Fruit fly (Drosophila melanogaster) Kc167 (cell line): ENCODE measurements around the gene CG3857.

Source experiments
- Myc ChIP-seq: fragments of >200 bp; optimal IDR thresholded peaks from 2 replicates; lab custom pipeline; 2017; ENCODE audit warnings: missing external identifiers
- Sin3A ChIP-seq: fragments of >200 bp; optimal IDR thresholded peaks from 2 replicates; lab custom pipeline; 2018; ENCODE audit warnings: missing external identifiers
- h ChIP-seq: fragments of >200 bp; optimal IDR thresholded peaks from 3 replicates; lab custom pipeline; 2018; ENCODE audit warnings: missing external identifiers
- psq ChIP-seq: fragments of >200 bp; optimal IDR thresholded peaks from 2 replicates; lab custom pipeline; 2017; ENCODE audit warnings: missing external identifiers
- ttk ChIP-seq: sonication (Bioruptor generic); optimal IDR thresholded peaks from 2 replicates; lab custom pipeline; 2017; ENCODE audit warnings: missing external identifiers

dm6 chrX:1972150-1972549 lies 32.3 kb upstream of the CG3857 start:
- no peak for TF ChIP-seq h (lab: Kevin White, UChicago)
- TF ChIP-seq psq (lab: Kevin White, UChicago), result no peak
- TF ChIP-seq ttk (lab: Kevin White, UChicago), result no peak
- TF ChIP-seq Sin3A (lab: Kevin White, UChicago), result no peak
- no peak for TF ChIP-seq Myc
